Worm (Caenorhabditis elegans) whole organism, midembryonic: ENCODE results near the gene olrn-1.

Source experiments
- T22C8.4 ChIP-seq: fragments of 200-800 bp; sonication (Bioruptor generic); IDR thresholded peaks from 2 replicates; pipeline ENCODE4 v1.3.6; 2022; ENCODE audit warnings: missing genetic modification characterization, missing compliant biosample characterization
- flt-1 ChIP-seq: fragments of 200-800 bp; sonication (Bioruptor generic); IDR thresholded peaks from 2 replicates; pipeline ENCODE4 v1.3.6; 2022; ENCODE audit warnings: missing genetic modification characterization, missing compliant biosample characterization
- ztf-29 ChIP-seq: fragments of 200-800 bp; sonication (Bioruptor generic); IDR thresholded peaks from 2 replicates; pipeline ENCODE4 v1.3.6; 2022; ENCODE audit warnings: missing genetic modification reagents, missing genetic modification characterization, missing compliant biosample characterization

- TF ChIP-seq ztf-29 (GFP tag; lab: Robert Waterston, UW) (no peak), flt-1 (GFP tag; lab: Robert Waterston, UW) (no peak), T22C8.4 (GFP tag; lab: Robert Waterston, UW) (no peak)
Measured at ce11 chrX:15593366-15593765, 55.9 kb downstream of the olrn-1 start.
